Fruit fly (Drosophila melanogaster) whole organism, embryonic: Measurements from ENCODE around the gene Iyd.

Source experiments
- Asciz ChIP-seq: fragments of 200-800 bp; sonication (Bioruptor generic); optimal IDR thresholded peaks from 2 replicates; lab custom pipeline; 2017; ENCODE audit warnings: missing biosample characterization, mild to moderate bottlenecking, missing genetic modification characterization, missing genetic modification reagents
- Bteb2 ChIP-seq: fragments of 200-800 bp; sonication (Bioruptor generic); optimal IDR thresholded peaks from 2 replicates; lab custom pipeline; 2016; ENCODE audit warnings: missing biosample characterization, missing genetic modification characterization
- CG10959 ChIP-seq: fragments of 200-800 bp; sonication (Bioruptor generic); IDR thresholded peaks from 2 replicates; pipeline ENCODE4 v1.3.6; 2022; ENCODE audit warnings: missing biosample characterization, missing genetic modification characterization
- CG11456 ChIP-seq: fragments of 200-800 bp; sonication (Bioruptor generic); IDR thresholded peaks from 3 replicates; pipeline ENCODE4 v1.3.6; 2022; ENCODE audit warnings: missing biosample characterization, missing genetic modification characterization
- CG11504 ChIP-seq: fragments of 200-800 bp; sonication (Bioruptor generic); optimal IDR thresholded peaks from 3 replicates; lab custom pipeline; 2019; ENCODE audit warnings: missing biosample characterization, mild to moderate bottlenecking, missing genetic modification characterization, moderate library complexity
- CG11695 ChIP-seq: fragments of 200-800 bp; sonication (Bioruptor generic); IDR thresholded peaks from 3 replicates; pipeline ENCODE4 v1.3.6; 2022; ENCODE audit warnings: missing biosample characterization, missing genetic modification characterization
- CG11696 ChIP-seq: fragments of 200-800 bp; sonication (Bioruptor generic); IDR thresholded peaks from 2 replicates; pipeline ENCODE4 v1.3.6; 2022; ENCODE audit warnings: missing biosample characterization, missing genetic modification characterization
- CG12299 ChIP-seq: fragments of 200-800 bp; sonication (Bioruptor generic); optimal IDR thresholded peaks from 2 replicates; lab custom pipeline; 2018; ENCODE audit warnings: missing biosample characterization, mild to moderate bottlenecking, missing genetic modification characterization
- CG12942 ChIP-seq: fragments of 200-800 bp; sonication (Bioruptor generic); optimal IDR thresholded peaks from 3 replicates; lab custom pipeline; 2016; ENCODE audit warnings: missing biosample characterization, missing genetic modification characterization
- CG15514 ChIP-seq: fragments of 200-800 bp; sonication (Bioruptor generic); optimal IDR thresholded peaks from 3 replicates; lab custom pipeline; 2017; ENCODE audit warnings: missing biosample characterization, missing genetic modification characterization, mild to moderate bottlenecking, moderate library complexity, missing genetic modification reagents
- CG1603 ChIP-seq: fragments of 200-800 bp; sonication (Bioruptor generic); optimal IDR thresholded peaks from 2 replicates; lab custom pipeline; 2019; ENCODE audit warnings: missing biosample characterization, mild to moderate bottlenecking, missing genetic modification characterization, moderate library complexity
- CG17385 ChIP-seq: fragments of 200-800 bp; sonication (Bioruptor generic); optimal IDR thresholded peaks from 3 replicates; lab custom pipeline; 2018; ENCODE audit warnings: missing biosample characterization, mild to moderate bottlenecking, missing genetic modification characterization
- CG33557 ChIP-seq: fragments of 200-800 bp; sonication (Bioruptor generic); optimal IDR thresholded peaks from 2 replicates; lab custom pipeline; 2019; ENCODE audit warnings: missing biosample characterization, mild to moderate bottlenecking, missing genetic modification characterization, moderate library complexity
- CG3407 ChIP-seq: fragments of 200-800 bp; sonication (Bioruptor generic); optimal IDR thresholded peaks from 2 replicates; lab custom pipeline; 2018; ENCODE audit warnings: missing biosample characterization, mild to moderate bottlenecking, missing genetic modification characterization
- CG4282 ChIP-seq: fragments of 200-800 bp; sonication (Bioruptor generic); optimal IDR thresholded peaks from 2 replicates; lab custom pipeline; 2016; ENCODE audit warnings: missing biosample characterization, missing genetic modification characterization
- CG5180 ChIP-seq: fragments of 200-800 bp; sonication (Bioruptor generic); optimal IDR thresholded peaks from 3 replicates; lab custom pipeline; 2017; ENCODE audit warnings: missing biosample characterization, missing genetic modification characterization, mild to moderate bottlenecking, moderate library complexity, missing genetic modification reagents
- CG7839 ChIP-seq: fragments of 200-800 bp; sonication (Bioruptor generic); optimal IDR thresholded peaks from 3 replicates; lab custom pipeline; 2018; ENCODE audit warnings: missing biosample characterization, mild to moderate bottlenecking, missing genetic modification characterization, moderate library complexity
- Deaf1 ChIP-seq: fragments of 200-800 bp; optimal IDR thresholded peaks from 3 replicates; lab custom pipeline; 2019; ENCODE audit warnings: missing biosample characterization, mild to moderate bottlenecking, missing genetic modification characterization, moderate library complexity
- Hand ChIP-seq: fragments of 200-800 bp; sonication (Bioruptor generic); optimal IDR thresholded peaks from 2 replicates; lab custom pipeline; 2017; ENCODE audit warnings: mild to moderate bottlenecking, missing biosample characterization, missing genetic modification reagents, missing genetic modification characterization
- Meics ChIP-seq: fragments of 200-800 bp; sonication (Bioruptor generic); optimal IDR thresholded peaks from 2 replicates; lab custom pipeline; 2017; ENCODE audit warnings: missing biosample characterization, mild to moderate bottlenecking, missing genetic modification characterization
- NC2α ChIP-seq: fragments of 200-800 bp; sonication (Bioruptor generic); optimal IDR thresholded peaks from 2 replicates; lab custom pipeline; 2016; ENCODE audit warnings: missing biosample characterization, missing genetic modification characterization
- Rx ChIP-seq: fragments of 200-800 bp; sonication (Bioruptor generic); IDR thresholded peaks from 2 replicates; pipeline ENCODE4 v1.3.6; 2022; ENCODE audit warnings: missing biosample characterization, missing genetic modification characterization
- TFAM ChIP-seq: fragments of 200-800 bp; sonication (Bioruptor generic); optimal IDR thresholded peaks from 2 replicates; lab custom pipeline; 2017; ENCODE audit warnings: missing biosample characterization, missing genetic modification characterization, inconsistent platforms
- ap ChIP-seq: fragments of 200-800 bp; sonication (Bioruptor generic); IDR thresholded peaks from 2 replicates; pipeline ENCODE4 v1.3.6; 2022; ENCODE audit warnings: missing biosample characterization, missing genetic modification characterization
- cato ChIP-seq: fragments of 200-800 bp; sonication (Bioruptor generic); optimal IDR thresholded peaks from 2 replicates; lab custom pipeline; 2016; ENCODE audit warnings: missing biosample characterization, missing genetic modification characterization, borderline replicate concordance
- cg ChIP-seq: fragments of 200-800 bp; sonication (Bioruptor generic); optimal IDR thresholded peaks from 3 replicates; lab custom pipeline; 2019; ENCODE audit warnings: missing biosample characterization, mild to moderate bottlenecking, missing genetic modification characterization, moderate library complexity
- crc ChIP-seq: fragments of 200-800 bp; sonication (Bioruptor generic); optimal IDR thresholded peaks from 2 replicates; lab custom pipeline; 2016; ENCODE audit warnings: missing biosample characterization, missing genetic modification characterization
- disco-r ChIP-seq: fragments of 200-800 bp; sonication (Bioruptor generic); optimal IDR thresholded peaks from 2 replicates; lab custom pipeline; 2016; ENCODE audit warnings: missing biosample characterization, missing genetic modification characterization
- dpn ChIP-seq, 2 experiments: fragments of 200-800 bp; sonication (Bioruptor generic); optimal IDR thresholded peaks; 3 replicates each; lab custom pipeline; 2016; ENCODE audit warnings: missing biosample characterization in 2 of 2, missing genetic modification characterization in 2 of 2
- dysf ChIP-seq: fragments of 200-800 bp; sonication (Bioruptor generic); IDR thresholded peaks from 3 replicates; pipeline ENCODE4 v1.3.6; 2022; ENCODE audit warnings: missing biosample characterization, missing genetic modification characterization
- eve ChIP-seq, 2 experiments: fragments of >200 bp; optimal IDR thresholded peaks; 2 replicates each; lab custom pipeline; 2017; ENCODE audit warnings: missing biosample characterization in 2 of 2, missing genetic modification characterization in 2 of 2
- gfzf ChIP-seq: fragments of 200-800 bp; sonication (Bioruptor generic); optimal IDR thresholded peaks from 2 replicates; lab custom pipeline; 2016; ENCODE audit warnings: missing biosample characterization, mild to moderate bottlenecking, missing genetic modification characterization, moderate library complexity
- hbn ChIP-seq: fragments of 200-800 bp; sonication (Bioruptor generic); IDR thresholded peaks from 2 replicates; pipeline ENCODE4 v1.3.6; 2022; ENCODE audit warnings: missing biosample characterization, missing genetic modification characterization; ENCODE audit not compliant: partially characterized antibody
- jigr1 ChIP-seq: fragments of 200-800 bp; sonication (Bioruptor generic); IDR thresholded peaks from 3 replicates; pipeline ENCODE4 v1.3.6; 2022; ENCODE audit warnings: missing biosample characterization, missing genetic modification characterization
- mirr ChIP-seq: fragments of 200-800 bp; sonication (Bioruptor generic); optimal IDR thresholded peaks from 3 replicates; lab custom pipeline; 2018; ENCODE audit warnings: missing biosample characterization, mild to moderate bottlenecking, missing genetic modification characterization
- nerfin-2 ChIP-seq: fragments of 200-800 bp; sonication (Bioruptor generic); IDR thresholded peaks from 2 replicates; pipeline ENCODE4 v1.3.6; 2022; ENCODE audit warnings: missing biosample characterization, missing genetic modification characterization; ENCODE audit not compliant: partially characterized antibody
- nmo ChIP-seq: fragments of 200-800 bp; sonication (Bioruptor generic); optimal IDR thresholded peaks from 2 replicates; lab custom pipeline; 2018; ENCODE audit warnings: missing biosample characterization, mild to moderate bottlenecking, missing genetic modification characterization, moderate library complexity
- pita ChIP-seq: fragments of 200-800 bp; sonication (Bioruptor generic); optimal IDR thresholded peaks from 2 replicates; lab custom pipeline; 2017; ENCODE audit warnings: missing biosample characterization, mild to moderate bottlenecking, missing genetic modification characterization
- prd ChIP-seq, 3 experiments: fragments of >200 bp in 2 of 3; fragments of 200-800 bp in 1 of 3; sonication (Bioruptor generic) in 1 of 3; optimal IDR thresholded peaks in 2 of 3; IDR thresholded peaks in 1 of 3; 2 replicates in 2 of 3; 3 replicates in 1 of 3; pipeline versions ENCODE4 v1.3.6 to Lab custom; 2017 to 2022; ENCODE audit warnings: missing biosample characterization in 1 of 3, missing genetic modification characterization in 1 of 3
- psq ChIP-seq: fragments of 200-800 bp; sonication (Bioruptor generic); optimal IDR thresholded peaks from 2 replicates; lab custom pipeline; 2017; ENCODE audit warnings: missing biosample characterization, missing genetic modification characterization
- sc ChIP-seq, 3 experiments: fragments of >200 bp in 2 of 3; fragments of 200-800 bp in 1 of 3; sonication (Bioruptor generic) in 1 of 3; optimal IDR thresholded peaks; 2 replicates in 2 of 3; 3 replicates in 1 of 3; lab custom pipeline; 2017; ENCODE audit warnings: mild to moderate bottlenecking in 1 of 3, missing biosample characterization in 1 of 3, missing genetic modification characterization in 1 of 3, missing genetic modification reagents in 1 of 3
- shn ChIP-seq: fragments of 200-800 bp; sonication (Bioruptor generic); optimal IDR thresholded peaks from 3 replicates; lab custom pipeline; 2016; ENCODE audit warnings: missing biosample characterization, missing genetic modification characterization
- so ChIP-seq: fragments of 200-800 bp; sonication (Bioruptor generic); IDR thresholded peaks from 3 replicates; pipeline ENCODE4 v1.3.6; 2022; ENCODE audit warnings: missing biosample characterization, missing genetic modification characterization
- toy ChIP-seq: fragments of 200-800 bp; sonication (Bioruptor generic); IDR thresholded peaks from 2 replicates; pipeline ENCODE4 v1.3.6; 2022; ENCODE audit warnings: missing biosample characterization, missing genetic modification characterization

The Iyd gene

DNA sequence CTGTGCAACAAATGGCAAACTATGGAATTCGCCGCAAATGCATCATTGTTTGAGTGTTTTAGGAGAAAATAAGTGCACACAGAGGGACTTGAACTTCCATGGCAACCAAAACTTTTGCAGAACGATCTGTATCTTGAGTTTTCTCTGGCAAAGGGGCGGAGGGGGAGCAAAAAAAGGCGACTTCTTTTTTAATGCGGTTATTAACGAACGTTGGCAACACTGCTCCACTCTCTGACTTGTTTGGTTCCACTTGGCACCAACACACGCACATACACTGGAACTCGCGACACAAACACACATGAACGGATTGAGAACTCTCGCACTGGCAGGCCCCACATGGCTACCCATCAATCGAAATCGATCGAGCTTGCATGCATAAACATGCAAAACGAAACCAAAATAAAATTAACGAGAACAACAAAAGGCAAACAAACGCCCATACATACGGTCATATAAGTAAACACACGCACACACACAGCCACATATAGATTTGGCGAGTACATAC is 23.4 kb upstream of the Iyd start (continued):
- TF ChIP-seq prd (optimal IDR thresholded peaks at IDR 0.05; lab: Kevin White, UChicago) = no peak
- TF ChIP-seq prd (GFP tag; IDR thresholded peaks at IDR 0.05; lab: Robert Waterston, UW) = 0 out of 3 replicates have a peak, but pooled peaks have one; percentile 9
- no peak for TF ChIP-seq pita (GFP tag; lab: Kevin White, UChicago)
- no peak for TF ChIP-seq CG33557 (GFP tag; lab: Kevin White, UChicago)
- TF ChIP-seq cg (GFP tag; lab: Kevin White, UChicago) = no peak
- TF ChIP-seq Bteb2 (GFP tag; lab: Kevin White, UChicago) = no peak
- TF ChIP-seq CG3407 (GFP tag; lab: Kevin White, UChicago) = no peak
- no peak for TF ChIP-seq CG12942 (GFP tag; lab: Kevin White, UChicago)
- peak in 1 of 2 experiments; percentile 3 for TF ChIP-seq dpn (GFP tag; optimal IDR thresholded peaks at IDR 0.05; lab: Kevin White, UChicago)

DNA sequence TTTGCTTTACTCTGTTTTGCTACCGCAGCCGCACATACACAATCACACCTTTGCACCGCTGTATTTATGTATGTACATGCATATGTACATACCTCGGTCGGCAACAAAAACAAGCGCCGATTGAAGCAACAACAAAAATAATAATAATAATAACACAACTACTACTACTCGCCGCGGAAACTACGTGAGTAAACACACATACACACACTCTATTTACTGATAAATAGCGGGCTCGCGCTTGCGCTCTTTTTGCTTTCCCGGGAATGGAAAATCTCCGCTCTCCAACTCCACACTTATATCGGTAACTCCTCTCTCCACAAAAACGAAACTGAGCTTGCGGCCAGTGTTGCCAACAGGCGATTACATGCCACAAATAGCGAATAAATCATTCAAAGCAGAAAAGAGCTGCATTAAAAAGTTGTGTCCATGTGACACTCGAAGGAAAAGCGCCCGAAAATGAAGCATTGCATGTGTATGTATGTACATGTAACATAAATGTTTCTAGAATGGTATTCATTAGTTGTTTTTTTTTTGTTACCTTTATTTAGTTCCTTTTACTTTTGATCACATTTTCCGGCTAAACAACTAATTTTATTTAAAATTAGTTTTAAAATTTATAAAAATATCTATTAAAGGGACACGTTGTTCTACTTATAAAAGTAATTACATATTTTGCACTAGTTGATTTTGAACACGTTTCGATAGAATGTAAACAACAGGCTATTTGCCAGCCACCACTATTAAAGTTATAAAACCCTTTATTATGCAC is 22.8 kb upstream of the Iyd start:
- TF ChIP-seq CG17385 (GFP tag; lab: Kevin White, UChicago) (peak; percentile 68), Deaf1 (peak; percentile 65), cato (GFP tag; lab: Kevin White, UChicago) (no peak), NC2α (peak; percentile 69), pita (GFP tag; lab: Kevin White, UChicago) (no peak), CG15514 (peak; percentile 73), gfzf (no peak), CG33557 (GFP tag; lab: Kevin White, UChicago) (peak; percentile 85), sc (optimal IDR thresholded peaks at IDR 0.05; lab: Kevin White, UChicago) (no peak), sc (GFP tag; optimal IDR thresholded peaks at IDR 0.05; lab: Kevin White, UChicago) (peak; percentile 73), nmo (peak; percentile 16), CG11504 (tag; lab: Kevin White, UChicago) (peak; percentile 30), CG10959 (GFP tag; lab: Robert Waterston, UW) (no peak), so (GFP tag; lab: Robert Waterston, UW) (peak; percentile 91; the same call in 2 of the 3 replicates), Hand (peak; percentile 58), crc (GFP tag; lab: Kevin White, UChicago) (peak; percentile 64), CG11696 (GFP tag; lab: Robert Waterston, UW) (0 out of 2 replicates have a peak, but pooled peaks have one; percentile 26), CG1603 (tag; lab: Kevin White, UChicago) (peak; percentile 64), psq (peak; percentile 67), disco-r (GFP tag; lab: Kevin White, UChicago) (peak; percentile 76), nerfin-2 (GFP tag; lab: Robert Waterston, UW) (no peak), CG7839 (tag; lab: Kevin White, UChicago) (peak; percentile 32), ap (GFP tag; lab: Robert Waterston, UW) (no peak), hbn (GFP tag; lab: Robert Waterston, UW) (0 out of 2 replicates have a peak, but pooled peaks have one; percentile 35), CG5180 (GFP tag; lab: Kevin White, UChicago) (peak; percentile 77), Rx (no peak), Meics (GFP tag; lab: Kevin White, UChicago) (peak; percentile 74), CG4282 (GFP tag; lab: Kevin White, UChicago) (peak; percentile 24), jigr1 (no peak), shn (GFP tag; lab: Kevin White, UChicago) (peak; percentile 58), TFAM (GFP tag; lab: Kevin White, UChicago) (no peak), CG11456 (GFP tag; lab: Robert Waterston, UW) (peak; percentile 81; the same call in 2 of the 3 replicates), CG12299 (tag; lab: Kevin White, UChicago) (peak; percentile 87), dysf (peak; percentile 27; the same call in 1 of the 3 replicates), CG11695 (GFP tag; lab: Robert Waterston, UW) (peak; percentile 57; the same call in 1 of the 3 replicates), Asciz (peak; percentile 84), toy (GFP tag; lab: Robert Waterston, UW) (no peak), eve (GFP tag; optimal IDR thresholded peaks at IDR 0.05; lab: Kevin White, UChicago) (no peak), mirr (peak; percentile 96)
